Worm (Caenorhabditis elegans) whole organism, midembryonic: ENCODE data around the gene gpd-3.

Experiments used
- T22C8.4 ChIP-seq: fragments of 200-800 bp; sonication (Bioruptor generic); IDR thresholded peaks from 2 replicates; pipeline ENCODE4 v1.3.6; 2022; ENCODE audit warnings: missing genetic modification characterization, missing compliant biosample characterization
- klf-2 ChIP-seq: fragments of 200-800 bp; sonication (Bioruptor generic); conservative IDR thresholded peaks from 2 replicates; pipeline ENCODE4 v1.3.6; 2022; ENCODE audit warnings: missing genetic modification reagents, missing genetic modification characterization, missing compliant biosample characterization
- tab-1 ChIP-seq: fragments of 200-800 bp; sonication (Bioruptor generic); IDR thresholded peaks from 2 replicates; pipeline ENCODE4 v1.3.6; 2022; ENCODE audit warnings: missing genetic modification characterization, missing compliant biosample characterization

ce11 chrX:3139516-3140301 is 26.6 kb upstream of the gpd-3 start:
- no peak for TF ChIP-seq T22C8.4
- TF ChIP-seq tab-1 (GFP tag; lab: Robert Waterston, UW), result no peak
- no peak for TF ChIP-seq klf-2 (GFP tag; lab: Robert Waterston, UW)
